Fruit fly (Drosophila melanogaster) whole organism, embryonic: ENCODE data around the gene Dpy-30L1.

Experiments used
- Awh ChIP-seq: fragments of 200-800 bp; sonication (Bioruptor generic); IDR thresholded peaks from 2 replicates; pipeline ENCODE4, ENCODE4 v1.3.6; 2022; ENCODE audit warnings: missing biosample characterization, missing genetic modification characterization
- Bdp1 ChIP-seq: fragments of 200-800 bp; sonication (Bioruptor generic); optimal IDR thresholded peaks from 3 replicates; lab custom pipeline; 2016; ENCODE audit warnings: missing biosample characterization, missing genetic modification characterization
- Bteb2 ChIP-seq: fragments of 200-800 bp; sonication (Bioruptor generic); optimal IDR thresholded peaks from 2 replicates; lab custom pipeline; 2016; ENCODE audit warnings: missing biosample characterization, missing genetic modification characterization
- CG11085 ChIP-seq: fragments of 200-800 bp; sonication (Bioruptor generic); IDR thresholded peaks from 2 replicates; pipeline ENCODE4 v1.3.6; 2022; ENCODE audit warnings: missing biosample characterization, missing genetic modification characterization
- CG12769 ChIP-seq: fragments of 200-800 bp; sonication (Bioruptor generic); optimal IDR thresholded peaks from 2 replicates; lab custom pipeline; 2019; ENCODE audit warnings: missing biosample characterization, mild to moderate bottlenecking, missing genetic modification characterization, moderate library complexity
- CG13123 ChIP-seq: fragments of 200-800 bp; sonication (Bioruptor generic); optimal IDR thresholded peaks from 2 replicates; lab custom pipeline; 2016; ENCODE audit warnings: missing biosample characterization, missing genetic modification characterization
- CG13894 ChIP-seq: fragments of 200-800 bp; sonication (Bioruptor generic); optimal IDR thresholded peaks from 3 replicates; lab custom pipeline; 2018; ENCODE audit warnings: missing biosample characterization, mild to moderate bottlenecking, missing genetic modification characterization, moderate library complexity
- CG15479 ChIP-seq: fragments of 200-800 bp; sonication (Bioruptor generic); optimal IDR thresholded peaks from 3 replicates; lab custom pipeline; 2019; ENCODE audit warnings: missing biosample characterization, mild to moderate bottlenecking, missing genetic modification characterization, moderate library complexity
- CG15514 ChIP-seq: fragments of 200-800 bp; sonication (Bioruptor generic); optimal IDR thresholded peaks from 3 replicates; lab custom pipeline; 2017; ENCODE audit warnings: missing biosample characterization, missing genetic modification characterization, mild to moderate bottlenecking, moderate library complexity, missing genetic modification reagents
- CG1647 ChIP-seq: fragments of 200-800 bp; sonication (Bioruptor generic); optimal IDR thresholded peaks from 3 replicates; lab custom pipeline; 2016; ENCODE audit warnings: missing biosample characterization, missing genetic modification characterization
- CG18262 ChIP-seq: fragments of 200-800 bp; optimal IDR thresholded peaks from 3 replicates; lab custom pipeline; 2019; ENCODE audit warnings: missing biosample characterization, mild to moderate bottlenecking, missing genetic modification characterization, moderate library complexity
- CG2199 ChIP-seq: fragments of 200-800 bp; sonication (Bioruptor generic); IDR thresholded peaks from 3 replicates; pipeline ENCODE4 v1.3.6; 2022; ENCODE audit warnings: missing biosample characterization, missing genetic modification characterization
- CG31441 ChIP-seq: fragments of 200-800 bp; sonication (Bioruptor generic); IDR thresholded peaks from 2 replicates; pipeline ENCODE4 v1.3.6; 2022; ENCODE audit warnings: missing biosample characterization, missing genetic modification characterization
- CG4424 ChIP-seq: fragments of 200-800 bp; sonication (Bioruptor generic); optimal IDR thresholded peaks from 3 replicates; lab custom pipeline; 2016; ENCODE audit warnings: missing biosample characterization, missing genetic modification characterization
- CG5953 ChIP-seq: fragments of 200-800 bp; sonication (Bioruptor generic); IDR thresholded peaks from 2 replicates; pipeline ENCODE4 v1.3.6; 2022; ENCODE audit warnings: missing biosample characterization, missing genetic modification characterization
- CG7372 ChIP-seq: fragments of 200-800 bp; sonication (Bioruptor generic); IDR thresholded peaks from 2 replicates; pipeline ENCODE4 v1.3.6; 2022; ENCODE audit warnings: missing biosample characterization, missing genetic modification characterization
- CoRest ChIP-seq: fragments of 200-800 bp; sonication (Bioruptor generic); optimal IDR thresholded peaks from 3 replicates; lab custom pipeline; 2018; ENCODE audit warnings: missing biosample characterization, mild to moderate bottlenecking, missing genetic modification characterization, moderate library complexity
- Hr39 ChIP-seq: fragments of >200 bp; optimal IDR thresholded peaks from 2 replicates; lab custom pipeline; 2017
- Lpt ChIP-seq: fragments of >200 bp; optimal IDR thresholded peaks from 2 replicates; lab custom pipeline; 2018; ENCODE audit warnings: missing biosample characterization, missing genetic modification characterization
- MESR4 ChIP-seq: fragments of 200-800 bp; sonication (Bioruptor generic); optimal IDR thresholded peaks from 2 replicates; lab custom pipeline; 2018; ENCODE audit warnings: missing biosample characterization, mild to moderate bottlenecking, missing genetic modification characterization, moderate library complexity
- Pdp1 ChIP-seq, 2 experiments: fragments of 200-800 bp; sonication (Bioruptor generic); optimal IDR thresholded peaks; 3 replicates each; lab custom pipeline; 2016; ENCODE audit warnings: missing biosample characterization in 2 of 2, missing genetic modification characterization in 2 of 2, mild to moderate bottlenecking in 1 of 2, moderate library complexity in 1 of 2
- Ptx1 ChIP-seq: fragments of 200-800 bp; sonication (Bioruptor generic); IDR thresholded peaks from 2 replicates; pipeline ENCODE4 v1.3.6; 2022; ENCODE audit warnings: missing biosample characterization, missing genetic modification characterization
- Spps ChIP-seq: fragments of 200-800 bp; sonication (Bioruptor generic); optimal IDR thresholded peaks from 2 replicates; lab custom pipeline; 2018; ENCODE audit warnings: missing biosample characterization, mild to moderate bottlenecking, missing genetic modification characterization
- Sry-β ChIP-seq: fragments of 200-800 bp; sonication (Bioruptor generic); optimal IDR thresholded peaks from 2 replicates; lab custom pipeline; 2018; ENCODE audit warnings: missing biosample characterization, mild to moderate bottlenecking, missing genetic modification characterization, moderate library complexity
- abd-A ChIP-seq: fragments of 200-800 bp; sonication (Bioruptor generic); optimal IDR thresholded peaks from 3 replicates; lab custom pipeline; 2019; ENCODE audit warnings: missing biosample characterization, mild to moderate bottlenecking, missing genetic modification characterization, moderate library complexity
- esg ChIP-seq: fragments of 200-800 bp; sonication (Bioruptor generic); conservative IDR thresholded peaks from 2 replicates; pipeline ENCODE4 v1.3.6; 2022; ENCODE audit warnings: missing biosample characterization, missing genetic modification characterization
- fd64A ChIP-seq: fragments of 200-800 bp; sonication (Bioruptor generic); optimal IDR thresholded peaks from 3 replicates; lab custom pipeline; 2018; ENCODE audit warnings: missing biosample characterization, mild to moderate bottlenecking, missing genetic modification characterization
- her ChIP-seq: fragments of 200-800 bp; sonication (Bioruptor generic); optimal IDR thresholded peaks from 2 replicates; lab custom pipeline; 2016; ENCODE audit warnings: missing biosample characterization, missing genetic modification characterization
- kni ChIP-seq: fragments of 200-800 bp; sonication (Bioruptor generic); optimal IDR thresholded peaks from 3 replicates; lab custom pipeline; 2017; ENCODE audit warnings: mild to moderate bottlenecking, missing biosample characterization, missing genetic modification reagents, missing genetic modification characterization
- onecut ChIP-seq: fragments of 200-800 bp; sonication (Bioruptor generic); IDR thresholded peaks from 2 replicates; pipeline ENCODE4 v1.3.6; 2022; ENCODE audit warnings: missing biosample characterization, missing genetic modification characterization
- prd ChIP-seq, 3 experiments: fragments of >200 bp in 2 of 3; fragments of 200-800 bp in 1 of 3; sonication (Bioruptor generic) in 1 of 3; optimal IDR thresholded peaks in 2 of 3; IDR thresholded peaks in 1 of 3; 2 replicates in 2 of 3; 3 replicates in 1 of 3; pipeline versions ENCODE4 v1.3.6 to Lab custom; 2017 to 2022; ENCODE audit warnings: missing biosample characterization in 1 of 3, missing genetic modification characterization in 1 of 3
- row ChIP-seq: fragments of 200-800 bp; sonication (Bioruptor generic); IDR thresholded peaks from 3 replicates; pipeline ENCODE4 v1.3.6; 2022; ENCODE audit warnings: missing biosample characterization, missing genetic modification characterization
- so ChIP-seq: fragments of 200-800 bp; sonication (Bioruptor generic); IDR thresholded peaks from 3 replicates; pipeline ENCODE4 v1.3.6; 2022; ENCODE audit warnings: missing biosample characterization, missing genetic modification characterization
- tup ChIP-seq: fragments of 200-800 bp; sonication (Bioruptor generic); optimal IDR thresholded peaks from 2 replicates; lab custom pipeline; 2016; ENCODE audit warnings: missing biosample characterization, mild to moderate bottlenecking, missing genetic modification characterization, moderate library complexity
- vvl ChIP-seq: fragments of 200-800 bp; sonication (Bioruptor generic); IDR thresholded peaks from 2 replicates; pipeline ENCODE4 v1.3.6; 2022; ENCODE audit warnings: missing biosample characterization, missing genetic modification characterization
- wdn ChIP-seq: fragments of 200-800 bp; sonication (Bioruptor generic); IDR thresholded peaks from 2 replicates; pipeline ENCODE4 v1.3.6; 2022; ENCODE audit warnings: missing biosample characterization, missing genetic modification characterization
- zen ChIP-seq: fragments of 200-800 bp; sonication (Bioruptor generic); optimal IDR thresholded peaks from 3 replicates; lab custom pipeline; 2018; ENCODE audit warnings: missing biosample characterization, mild to moderate bottlenecking, missing genetic modification characterization, moderate library complexity
- zfh1 ChIP-seq: fragments of 200-800 bp; sonication (Bioruptor generic); IDR thresholded peaks from 3 replicates; pipeline ENCODE4 v1.3.6; 2022; ENCODE audit warnings: missing biosample characterization, missing genetic modification characterization

The Dpy-30L1 gene

DNA sequence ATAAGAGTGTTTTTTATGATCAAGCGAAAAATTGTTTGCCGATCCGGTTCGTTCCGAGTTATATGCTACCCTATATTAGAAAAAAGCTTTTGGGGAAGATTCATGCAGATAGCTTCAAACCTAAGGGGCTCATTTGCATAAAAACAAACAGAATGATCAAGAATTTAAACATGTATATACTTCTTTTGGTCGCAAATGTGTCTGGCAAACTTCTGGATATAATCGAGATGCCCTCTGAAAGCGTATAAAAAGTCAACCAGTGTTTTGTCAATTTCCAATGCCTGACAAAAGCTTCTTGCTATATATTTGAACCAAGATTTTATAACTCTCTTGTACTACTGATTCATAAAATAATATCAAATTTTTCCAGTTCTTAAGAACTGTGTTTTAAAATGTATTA is 46.8 kb upstream of the Dpy-30L1 start (continued):
- no peak for TF ChIP-seq esg (GFP tag; lab: Robert Waterston, UW)
- TF ChIP-seq prd (optimal IDR thresholded peaks at IDR 0.05; lab: Kevin White, UChicago): no peak
- TF ChIP-seq prd (GFP tag; IDR thresholded peaks at IDR 0.05; lab: Robert Waterston, UW): 0 out of 3 replicates have a peak, but pooled peaks have one; percentile 13
- no peak for TF ChIP-seq so (GFP tag; lab: Robert Waterston, UW)
- no peak for TF ChIP-seq wdn
- TF ChIP-seq Bdp1: no peak
- peak; percentile 10 for TF ChIP-seq CG4424
- no peak for TF ChIP-seq CG31441
- TF ChIP-seq CG7372 (GFP tag; lab: Robert Waterston, UW): 0 out of 2 replicates have a peak, but pooled peaks have one; percentile 24
- TF ChIP-seq fd64A: no peak
- TF ChIP-seq onecut (GFP tag; lab: Robert Waterston, UW): no peak
- no peak for TF ChIP-seq CG5953 (GFP tag; lab: Robert Waterston, UW)
- TF ChIP-seq CG11085 (GFP tag; lab: Robert Waterston, UW): no peak
- TF ChIP-seq Spps (tag; lab: Kevin White, UChicago): no peak
- no peak for TF ChIP-seq Bteb2
- no peak for TF ChIP-seq CG15479
- no peak for TF ChIP-seq MESR4 (GFP tag; lab: Kevin White, UChicago)
- no peak for TF ChIP-seq CG1647 (GFP tag; lab: Kevin White, UChicago)
- TF ChIP-seq her: no peak
- TF ChIP-seq Pdp1 (GFP tag; optimal IDR thresholded peaks at IDR 0.05; lab: Kevin White, UChicago): no peak
- TF ChIP-seq tup (GFP tag; lab: Kevin White, UChicago): no peak
- TF ChIP-seq Ptx1 (GFP tag; lab: Robert Waterston, UW): no peak
- TF ChIP-seq Hr39 (lab: Kevin White, UChicago): no peak
- no peak for TF ChIP-seq zen (tag; lab: Kevin White, UChicago)
- TF ChIP-seq CG18262 (tag; lab: Kevin White, UChicago): peak; percentile 9
- no peak for TF ChIP-seq CG2199

DNA sequence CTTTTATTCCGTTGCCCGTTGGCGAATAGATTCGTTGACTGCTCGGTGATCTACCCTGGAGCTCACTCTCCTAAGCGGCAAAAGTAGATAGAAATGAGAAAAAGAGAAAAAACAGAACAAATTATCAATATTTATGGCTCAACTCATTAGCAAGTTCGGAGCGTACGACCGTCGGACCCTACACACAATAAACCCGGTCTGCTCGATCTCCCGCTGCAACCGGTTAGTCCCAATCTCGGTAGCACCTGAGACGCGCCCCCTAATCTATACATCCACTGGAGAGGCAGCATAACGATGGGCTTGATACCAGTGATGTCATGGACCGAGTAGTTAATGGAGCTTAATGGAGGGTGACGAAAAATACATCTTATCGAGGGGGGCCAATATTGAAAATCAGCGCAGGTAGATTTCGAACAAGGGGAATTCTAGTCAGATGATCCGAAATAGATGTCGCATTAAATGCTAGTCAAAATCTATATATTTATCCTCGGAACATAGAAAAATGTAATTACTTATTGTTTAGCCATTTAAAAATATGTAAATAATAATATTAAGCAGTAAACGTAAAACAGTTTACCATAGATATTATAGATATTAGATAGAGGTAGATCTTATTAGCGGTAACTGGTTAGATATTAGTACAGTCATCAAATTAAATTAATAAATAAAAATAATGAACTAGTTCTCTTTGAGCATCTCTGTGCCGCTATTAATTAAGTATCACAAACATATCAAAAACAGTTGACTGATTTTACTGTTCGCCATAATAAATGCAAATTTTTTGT is 45.3 kb upstream of the Dpy-30L1 start, which contains the start of gene CG7296:
CG7296 (minus strand) TSS at position 58 of the 785 bp plus-strand sequence.
- TF ChIP-seq kni (GFP tag; lab: Kevin White, UChicago) (peak; percentile 33), Lpt (no peak), CoRest (tag; lab: Kevin White, UChicago) (no peak), CG15514 (peak; percentile 95), vvl (peak; percentile 21; the same call in 1 of the 2 replicates), Awh (GFP tag; lab: Robert Waterston, UW) (peak; percentile 90), CG12769 (tag; lab: Kevin White, UChicago) (peak; percentile 71), zfh1 (GFP tag; lab: Robert Waterston, UW) (0 out of 3 replicates have a peak, but pooled peaks have one; percentile 2), Sry-β (GFP tag; lab: Kevin White, UChicago) (peak; percentile 43), row (GFP tag; lab: Robert Waterston, UW) (0 out of 3 replicates have a peak, but pooled peaks have one; percentile 19), CG13894 (tag; lab: Kevin White, UChicago) (peak; percentile 72), abd-A (tag; lab: Kevin White, UChicago) (peak; percentile 71), CG13123 (GFP tag; lab: Kevin White, UChicago) (no peak)
